Fruit fly (Drosophila melanogaster) whole organism, embryonic: ENCODE data around the gene Ilp5.
A peak's percentile ranks its signal among the peaks of the same experiment; 100 is the strongest.

ENCODE experiments used
- Atf-2 ChIP-seq: fragments of 200-800 bp; sonication (Bioruptor generic); optimal IDR thresholded peaks from 2 replicates; lab custom pipeline; 2016; ENCODE audit warnings: missing biosample characterization, missing genetic modification characterization
- CG11504 ChIP-seq: fragments of 200-800 bp; sonication (Bioruptor generic); optimal IDR thresholded peaks from 3 replicates; lab custom pipeline; 2019; ENCODE audit warnings: missing biosample characterization, mild to moderate bottlenecking, missing genetic modification characterization, moderate library complexity
- CG12236 ChIP-seq: fragments of 200-800 bp; sonication (Bioruptor generic); optimal IDR thresholded peaks from 2 replicates; lab custom pipeline; 2016; ENCODE audit warnings: missing biosample characterization, missing genetic modification characterization
- CG17385 ChIP-seq: fragments of 200-800 bp; sonication (Bioruptor generic); optimal IDR thresholded peaks from 3 replicates; lab custom pipeline; 2018; ENCODE audit warnings: missing biosample characterization, mild to moderate bottlenecking, missing genetic modification characterization
- CG18599 ChIP-seq: fragments of 200-800 bp; sonication (Bioruptor generic); optimal IDR thresholded peaks from 3 replicates; lab custom pipeline; 2017; ENCODE audit warnings: missing biosample characterization, missing genetic modification characterization, mild to moderate bottlenecking, moderate library complexity, missing genetic modification reagents
- CG4617 ChIP-seq: fragments of 200-800 bp; sonication (Bioruptor generic); optimal IDR thresholded peaks from 3 replicates; lab custom pipeline; 2016; ENCODE audit warnings: missing biosample characterization, missing genetic modification characterization, borderline replicate concordance
- CG4707 ChIP-seq: fragments of 200-800 bp; sonication (Bioruptor generic); optimal IDR thresholded peaks from 2 replicates; lab custom pipeline; 2018; ENCODE audit warnings: missing biosample characterization, mild to moderate bottlenecking, missing genetic modification characterization, moderate library complexity
- Camta ChIP-seq: fragments of 200-800 bp; sonication (Bioruptor generic); optimal IDR thresholded peaks from 2 replicates; lab custom pipeline; 2016; ENCODE audit warnings: missing biosample characterization, missing genetic modification characterization
- D ChIP-seq, 2 experiments: fragments of 200-800 bp in 1 of 2; fragments of >200 bp in 1 of 2; sonication (Bioruptor generic) in 1 of 2; optimal IDR thresholded peaks; 2 replicates in 1 of 2; 3 replicates in 1 of 2; lab custom pipeline; 2017; ENCODE audit warnings: mild to moderate bottlenecking in 1 of 2, missing biosample characterization in 1 of 2, missing genetic modification characterization in 1 of 2, missing genetic modification reagents in 1 of 2
- Drgx ChIP-seq: fragments of 200-800 bp; sonication (Bioruptor generic); IDR thresholded peaks from 2 replicates; pipeline ENCODE4 v1.3.6; 2022; ENCODE audit warnings: missing biosample characterization, missing genetic modification characterization
- Ets65A ChIP-seq: fragments of 200-800 bp; sonication (Bioruptor generic); peaks from one replicate; lab custom pipeline; 2016; ENCODE audit warnings: missing biosample characterization, missing genetic modification characterization
- Fer2 ChIP-seq: fragments of 200-800 bp; sonication (Bioruptor generic); optimal IDR thresholded peaks from 2 replicates; lab custom pipeline; 2018; ENCODE audit warnings: missing biosample characterization, mild to moderate bottlenecking, missing genetic modification characterization, moderate library complexity
- H15 ChIP-seq: fragments of 200-800 bp; sonication (Bioruptor generic); IDR thresholded peaks from 3 replicates; pipeline ENCODE4 v1.3.6; 2022; ENCODE audit warnings: missing biosample characterization, missing genetic modification characterization
- H2.0 ChIP-seq: fragments of 200-800 bp; sonication (Bioruptor generic); IDR thresholded peaks from 2 replicates; pipeline ENCODE4 v1.3.6; 2022; ENCODE audit warnings: missing biosample characterization, missing genetic modification characterization
- Hr39 ChIP-seq: fragments of >200 bp; optimal IDR thresholded peaks from 2 replicates; lab custom pipeline; 2017
- Hr78 ChIP-seq, 2 experiments: fragments of 200-800 bp in 1 of 2; fragments of >200 bp in 1 of 2; sonication (Bioruptor generic) in 1 of 2; optimal IDR thresholded peaks; 2 replicates each; lab custom pipeline; 2017 to 2019; ENCODE audit warnings: missing biosample characterization in 2 of 2, missing genetic modification characterization in 2 of 2, mild to moderate bottlenecking in 1 of 2, moderate library complexity in 1 of 2
- Med ChIP-seq: fragments of 200-800 bp; sonication (Bioruptor generic); peaks from one replicate; lab custom pipeline; 2016; ENCODE audit warnings: missing biosample characterization, missing genetic modification characterization, mild to moderate bottlenecking, inconsistent platforms, moderate library complexity
- NC2α ChIP-seq: fragments of 200-800 bp; sonication (Bioruptor generic); optimal IDR thresholded peaks from 2 replicates; lab custom pipeline; 2016; ENCODE audit warnings: missing biosample characterization, missing genetic modification characterization
- Scr ChIP-seq: fragments of 200-800 bp; sonication (Bioruptor generic); IDR thresholded peaks from 2 replicates; pipeline ENCODE4 v1.3.6; 2022; ENCODE audit warnings: missing biosample characterization, missing genetic modification characterization; ENCODE audit not compliant: partially characterized antibody
- Sox102F ChIP-seq: fragments of 200-800 bp; sonication (Bioruptor generic); optimal IDR thresholded peaks from 2 replicates; lab custom pipeline; 2018; ENCODE audit warnings: missing biosample characterization, mild to moderate bottlenecking, missing genetic modification characterization, moderate library complexity
- ato ChIP-seq: fragments of 200-800 bp; sonication (Bioruptor generic); IDR thresholded peaks from 2 replicates; pipeline ENCODE4 v1.3.6; 2022; ENCODE audit warnings: missing biosample characterization, missing genetic modification characterization; ENCODE audit not compliant: partially characterized antibody
- bsh ChIP-seq, 2 experiments: fragments of 200-800 bp; sonication (Bioruptor generic); optimal IDR thresholded peaks; 2 replicates each; lab custom pipeline; 2017 to 2018; ENCODE audit warnings: mild to moderate bottlenecking in 2 of 2, missing biosample characterization in 2 of 2, missing genetic modification characterization in 2 of 2, moderate library complexity in 1 of 2
- cad ChIP-seq: fragments of >200 bp; optimal IDR thresholded peaks from 2 replicates; lab custom pipeline; 2017; ENCODE audit warnings: missing biosample characterization, missing genetic modification characterization
- chif ChIP-seq, 2 experiments: fragments of 200-800 bp; sonication (Bioruptor generic); optimal IDR thresholded peaks; 3 replicates each; lab custom pipeline; 2016; ENCODE audit warnings: missing biosample characterization in 2 of 2, missing genetic modification characterization in 2 of 2
- chinmo ChIP-seq: fragments of 200-800 bp; sonication (Bioruptor generic); IDR thresholded peaks from 4 replicates; pipeline ENCODE4 v1.3.6; 2022; ENCODE audit warnings: missing biosample characterization, missing genetic modification characterization; ENCODE audit not compliant: partially characterized antibody
- crol ChIP-seq: fragments of 200-800 bp; sonication (Bioruptor generic); IDR thresholded peaks from 2 replicates; pipeline ENCODE4 v1.3.6; 2022; ENCODE audit warnings: missing biosample characterization, missing genetic modification characterization
- ewg ChIP-seq: fragments of 200-800 bp; sonication (Bioruptor generic); optimal IDR thresholded peaks from 3 replicates; lab custom pipeline; 2017; ENCODE audit warnings: mild to moderate bottlenecking, missing biosample characterization, missing genetic modification reagents, missing genetic modification characterization
- ftz-f1 ChIP-seq: fragments of 200-800 bp; sonication (Bioruptor generic); optimal IDR thresholded peaks from 2 replicates; lab custom pipeline; 2016; ENCODE audit warnings: missing biosample characterization, missing genetic modification characterization
- gce ChIP-seq: fragments of 200-800 bp; sonication (Bioruptor generic); IDR thresholded peaks from 3 replicates; pipeline ENCODE4 v1.3.6; 2022; ENCODE audit warnings: missing biosample characterization, missing genetic modification characterization
- gem ChIP-seq: fragments of 200-800 bp; sonication (Bioruptor generic); optimal IDR thresholded peaks from 2 replicates; lab custom pipeline; 2019; ENCODE audit warnings: missing biosample characterization, mild to moderate bottlenecking, missing genetic modification characterization, moderate library complexity
- gsb-n ChIP-seq: fragments of 200-800 bp; sonication (Bioruptor generic); optimal IDR thresholded peaks from 3 replicates; lab custom pipeline; 2018; ENCODE audit warnings: missing biosample characterization, mild to moderate bottlenecking, missing genetic modification characterization
- nom ChIP-seq: fragments of 200-800 bp; sonication (Bioruptor generic); optimal IDR thresholded peaks from 2 replicates; lab custom pipeline; 2017; ENCODE audit warnings: missing biosample characterization, missing genetic modification characterization, mild to moderate bottlenecking, moderate library complexity, missing genetic modification reagents
- org-1 ChIP-seq: fragments of 200-800 bp; sonication (Bioruptor generic); optimal IDR thresholded peaks from 2 replicates; lab custom pipeline; 2017; ENCODE audit warnings: missing biosample characterization, missing genetic modification characterization
- phol ChIP-seq: fragments of 200-800 bp; sonication (Bioruptor generic); optimal IDR thresholded peaks from 3 replicates; lab custom pipeline; 2018; ENCODE audit warnings: missing biosample characterization, mild to moderate bottlenecking, missing genetic modification characterization, moderate library complexity
- pros ChIP-seq: fragments of 200-800 bp; sonication (Bioruptor generic); optimal IDR thresholded peaks from 3 replicates; lab custom pipeline; 2019; ENCODE audit warnings: missing biosample characterization, mild to moderate bottlenecking, missing genetic modification characterization, moderate library complexity
- salm ChIP-seq: fragments of 200-800 bp; sonication (Bioruptor generic); optimal IDR thresholded peaks from 2 replicates; lab custom pipeline; 2018; ENCODE audit warnings: missing biosample characterization, mild to moderate bottlenecking, missing genetic modification characterization
- sens ChIP-seq: fragments of 200-800 bp; sonication (Bioruptor generic); peaks from one replicate; lab custom pipeline; 2016; ENCODE audit warnings: missing biosample characterization, missing genetic modification characterization
- sqz ChIP-seq: fragments of 200-800 bp; sonication (Bioruptor generic); optimal IDR thresholded peaks from 3 replicates; lab custom pipeline; 2018; ENCODE audit warnings: missing biosample characterization, mild to moderate bottlenecking, missing genetic modification characterization
- sr ChIP-seq: fragments of 200-800 bp; sonication (Bioruptor generic); IDR thresholded peaks from 3 replicates; pipeline ENCODE4 v1.3.6; 2022; ENCODE audit warnings: missing biosample characterization, missing genetic modification characterization
- tna ChIP-seq: fragments of 200-800 bp; sonication (Bioruptor generic); IDR thresholded peaks from 2 replicates; pipeline ENCODE4 v1.3.6; 2022; ENCODE audit warnings: missing biosample characterization, missing genetic modification characterization; ENCODE audit not compliant: partially characterized antibody
- trh ChIP-seq: fragments of 200-800 bp; sonication (Bioruptor generic); optimal IDR thresholded peaks from 2 replicates; lab custom pipeline; 2016; ENCODE audit warnings: missing biosample characterization, missing genetic modification characterization
- tup ChIP-seq: fragments of 200-800 bp; sonication (Bioruptor generic); optimal IDR thresholded peaks from 2 replicates; lab custom pipeline; 2016; ENCODE audit warnings: missing biosample characterization, mild to moderate bottlenecking, missing genetic modification characterization, moderate library complexity
- usp ChIP-seq: fragments of >200 bp; optimal IDR thresholded peaks from 2 replicates; lab custom pipeline; 2017; ENCODE audit warnings: missing biosample characterization, missing genetic modification characterization

Gene Ilp5

DNA sequence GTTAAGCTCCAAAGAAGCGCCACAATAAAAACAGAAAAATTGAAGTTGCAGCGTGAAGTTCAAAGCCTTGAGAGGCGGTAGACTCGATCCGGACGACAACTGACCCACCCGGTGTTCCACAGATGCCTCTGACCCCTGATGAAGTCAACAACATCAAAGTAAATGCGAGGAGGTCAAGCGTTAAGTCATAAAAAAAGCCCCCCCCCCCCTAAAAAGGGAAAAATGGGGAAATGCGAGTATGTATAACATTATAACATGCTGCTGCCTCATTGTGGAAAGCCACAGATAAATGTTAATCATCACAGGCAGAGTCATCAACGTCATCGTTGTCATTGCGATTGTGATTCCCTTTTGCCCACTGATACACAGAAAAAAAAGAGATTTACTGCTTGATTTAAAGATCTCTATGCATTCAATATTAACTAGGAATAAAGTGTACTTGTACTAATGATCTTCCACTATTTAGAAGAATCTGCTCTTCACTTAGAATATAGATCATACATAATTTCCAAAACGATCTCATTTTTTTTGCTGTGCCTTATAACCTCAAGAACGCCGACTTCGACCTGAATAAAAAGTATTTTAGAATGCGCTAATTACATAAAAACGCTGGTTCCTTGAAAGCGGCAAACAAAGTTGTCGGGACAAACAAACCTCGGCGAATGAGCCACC is 27.4 kb upstream of the Ilp5 start:
- TF ChIP-seq chinmo (0 out of 4 replicates have a peak, but pooled peaks have one; percentile 25), CG12236 (GFP tag; lab: Kevin White, UChicago) (no peak), Med (GFP tag; lab: Kevin White, UChicago) (peak; percentile 36), tup (GFP tag; lab: Kevin White, UChicago) (no peak), CG11504 (tag; lab: Kevin White, UChicago) (peak; percentile 9), gem (tag; lab: Kevin White, UChicago) (peak; percentile 12), sens (peak; percentile 80), bsh (GFP tag; optimal IDR thresholded peaks at IDR 0.05; lab: Kevin White, UChicago) (peak in 1 of 2 experiments; percentile 12), Ets65A (no peak), NC2α (GFP tag; lab: Kevin White, UChicago) (no peak), crol (GFP tag; lab: Robert Waterston, UW) (peak; percentile 52; the same call in 1 of the 2 replicates), Sox102F (GFP tag; lab: Kevin White, UChicago) (peak; percentile 17), Hr78 (GFP tag; optimal IDR thresholded peaks at IDR 0.05; lab: Kevin White, UChicago) (peak in 1 of 2 experiments; percentile 81), gce (no peak), phol (peak; percentile 7), H2.0 (GFP tag; lab: Robert Waterston, UW) (0 out of 2 replicates have a peak, but pooled peaks have one; percentile 6), usp (GFP tag; lab: Kevin White, UChicago) (no peak), pros (peak; percentile 2)

DNA sequence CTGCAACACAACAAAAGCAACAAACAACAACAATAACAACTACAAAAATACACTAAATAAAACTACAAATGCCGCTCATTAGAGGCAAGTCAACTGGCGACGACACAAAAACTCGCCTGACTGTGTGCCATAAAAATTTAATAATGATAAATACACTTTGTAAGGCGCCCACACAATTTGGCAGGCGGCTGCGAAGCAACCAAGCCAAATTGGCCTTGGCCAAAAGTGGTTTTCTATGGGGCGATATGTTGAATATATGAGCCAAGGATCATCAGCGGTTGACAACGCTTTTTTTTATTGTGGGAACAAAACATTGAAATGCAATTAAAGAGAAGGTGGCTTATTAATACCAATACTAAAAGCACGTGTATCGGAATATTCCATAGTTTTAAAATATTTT is 26.4 kb upstream of the Ilp5 start:
- TF ChIP-seq H15 (GFP tag; lab: Robert Waterston, UW) (no peak), pros (no peak), gsb-n (tag; lab: Kevin White, UChicago) (no peak), chinmo (0 out of 4 replicates have a peak, but pooled peaks have one; percentile 50), Fer2 (tag; lab: Kevin White, UChicago) (no peak), ftz-f1 (peak; percentile 49), tna (no peak), sr (peak; percentile 87), salm (tag; lab: Kevin White, UChicago) (no peak), Camta (GFP tag; lab: Kevin White, UChicago) (no peak), sens (no peak), ato (GFP tag; lab: Robert Waterston, UW) (no peak), CG17385 (GFP tag; lab: Kevin White, UChicago) (no peak), trh (GFP tag; lab: Kevin White, UChicago) (no peak), CG18599 (GFP tag; lab: Kevin White, UChicago) (no peak), ewg (GFP tag; lab: Kevin White, UChicago) (no peak), Med (GFP tag; lab: Kevin White, UChicago) (peak; percentile 69), cad (GFP tag; lab: Kevin White, UChicago) (no peak), Atf-2 (GFP tag; lab: Kevin White, UChicago) (no peak), chif (GFP tag; optimal IDR thresholded peaks at IDR 0.05; lab: Kevin White, UChicago) (no peak)

DNA sequence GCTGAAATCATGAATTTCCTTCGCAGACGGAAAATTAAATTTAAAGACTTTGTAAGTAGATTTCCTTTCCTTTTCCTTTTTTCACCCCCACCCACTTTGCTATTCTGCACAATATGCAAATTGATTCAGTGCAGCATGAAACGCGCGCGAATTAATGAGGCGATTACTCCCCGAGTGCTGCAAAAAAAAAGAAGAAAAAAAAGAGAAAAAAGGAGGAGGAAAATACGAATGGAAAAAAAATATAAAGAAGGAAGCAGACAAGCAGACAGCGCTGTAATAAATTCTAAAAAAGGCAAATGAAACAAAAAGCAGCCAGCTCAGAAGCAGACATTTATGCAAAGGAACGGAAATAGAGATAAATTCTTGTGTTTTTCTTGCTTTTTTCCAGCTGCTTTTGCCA is 25.0 kb upstream of the Ilp5 start:
- peak; percentile 96 for TF ChIP-seq nom (GFP tag; lab: Kevin White, UChicago)
- no peak for TF ChIP-seq D (optimal IDR thresholded peaks at IDR 0.05; lab: Kevin White, UChicago)
- TF ChIP-seq D (GFP tag; optimal IDR thresholded peaks at IDR 0.05; lab: Kevin White, UChicago): no peak
- no peak for TF ChIP-seq Scr (GFP tag; lab: Robert Waterston, UW)
- peak; percentile 65 for TF ChIP-seq Hr39
- TF ChIP-seq CG4617 (GFP tag; lab: Kevin White, UChicago): no peak
- no peak for TF ChIP-seq org-1 (GFP tag; lab: Kevin White, UChicago)
- TF ChIP-seq sqz: peak; percentile 4
- TF ChIP-seq CG4707 (GFP tag; lab: Kevin White, UChicago): no peak
- TF ChIP-seq bsh (GFP tag; optimal IDR thresholded peaks at IDR 0.05; lab: Kevin White, UChicago): peak in 1 of 2 experiments; percentile 95
- peak; percentile 58 for TF ChIP-seq Drgx
- TF ChIP-seq, all 482 proteins: peak for 5
